Fruit fly (Drosophila melanogaster) whole organism, prepupa: ENCODE results near the gene CG15356.

ENCODE experiments used
- CG10669 ChIP-seq: fragments of 200-800 bp; sonication (Bioruptor generic); optimal IDR thresholded peaks from 3 replicates; lab custom pipeline; 2018; ENCODE audit warnings: missing biosample characterization, mild to moderate bottlenecking, missing genetic modification characterization, moderate library complexity
- OdsH ChIP-seq: fragments of 200-800 bp; sonication (Bioruptor generic); optimal IDR thresholded peaks from 3 replicates; lab custom pipeline; 2016; ENCODE audit warnings: missing biosample characterization, missing genetic modification characterization
- Smox ChIP-seq: fragments of 200-800 bp; sonication (Bioruptor generic); optimal IDR thresholded peaks from 3 replicates; lab custom pipeline; 2016; ENCODE audit warnings: missing biosample characterization, missing genetic modification characterization
- dsx ChIP-seq: fragments of 200-800 bp; optimal IDR thresholded peaks from 3 replicates; lab custom pipeline; 2019; ENCODE audit warnings: missing biosample characterization, mild to moderate bottlenecking, missing genetic modification characterization, moderate library complexity; ENCODE audit not compliant: poor library complexity, severe bottlenecking
- fd59A ChIP-seq: fragments of 200-800 bp; sonication (Bioruptor generic); optimal IDR thresholded peaks from 2 replicates; lab custom pipeline; 2017; ENCODE audit warnings: missing biosample characterization, mild to moderate bottlenecking, missing genetic modification characterization, missing genetic modification reagents
- salr ChIP-seq, 2 experiments: fragments of 200-800 bp; sonication (Bioruptor generic); optimal IDR thresholded peaks; 3 replicates each; lab custom pipeline; 2016 to 2018; ENCODE audit warnings: missing biosample characterization in 2 of 2, missing genetic modification characterization in 2 of 2, mild to moderate bottlenecking in 1 of 2

- no peak for TF ChIP-seq fd59A
- no peak for TF ChIP-seq salr (GFP tag; optimal IDR thresholded peaks at IDR 0.05; lab: Kevin White, UChicago)
- TF ChIP-seq dsx (GFP tag; lab: Kevin White, UChicago) = no peak
- no peak for TF ChIP-seq OdsH
- no peak for TF ChIP-seq CG10669
- no peak for TF ChIP-seq Smox (GFP tag; lab: Kevin White, UChicago)
These were observed 21.1 kb downstream of the CG15356 start for dm6 chr2L:1959420-1959819.
